Worm (Caenorhabditis elegans): ENCODE data around the gene grd-10.

Gene grd-10

ce11 chrIV:3399015-3399722 is 41.7 kb upstream of the grd-10 start, which contains the start of the genes dyf-3 and pdhb-1 (continued):
- TF ChIP-seq nhr-6 (tag; optimal IDR thresholded peaks at IDR 0.05) (no peak), nhr-10 (tag; optimal IDR thresholded peaks at IDR 0.05) (no peak), alr-1 (tag; optimal IDR thresholded peaks at IDR 0.05) (no peak), lin-39 (tag; optimal IDR thresholded peaks at IDR 0.05) (no peak)

ce11 chrIV:3400941-3401340 is 39.9 kb upstream of the grd-10 start:
- TF ChIP-seq fos-1 (tag; optimal IDR thresholded peaks at IDR 0.05), result peak; percentile 63
- no peak for TF ChIP-seq unc-55 (GFP tag; optimal IDR thresholded peaks at IDR 0.05)
- TF ChIP-seq sma-9 (GFP tag; optimal IDR thresholded peaks at IDR 0.05), result no peak
- no peak for TF ChIP-seq sma-9 (tag; optimal IDR thresholded peaks at IDR 0.05)
- no peak for TF ChIP-seq zag-1 (tag; optimal IDR thresholded peaks at IDR 0.05)
- TF ChIP-seq gmeb-1 (tag; optimal IDR thresholded peaks at IDR 0.05), result peak; percentile 21

ce11 chrIV:3415383-3415782 is 25.5 kb upstream of the grd-10 start, which contains the start of gene lgc-9:
TSS of gene lgc-9 (plus strand) at chrIV:3415683.
- TF ChIP-seq skn-1 (tag; optimal IDR thresholded peaks at IDR 0.05), result no peak
- no peak for TF ChIP-seq ceh-16 (tag; optimal IDR thresholded peaks at IDR 0.05)
- TF ChIP-seq egl-27 (tag; optimal IDR thresholded peaks at IDR 0.05), result no peak
- no peak for TF ChIP-seq sem-4 (tag; optimal IDR thresholded peaks at IDR 0.05)
- TF ChIP-seq fos-1 (tag; optimal IDR thresholded peaks at IDR 0.05), result no peak
- TF ChIP-seq C34F6.9 (tag; optimal IDR thresholded peaks at IDR 0.05), result no peak
- no peak for TF ChIP-seq elt-1 (tag; optimal IDR thresholded peaks at IDR 0.05)
- TF ChIP-seq sma-3 (GFP tag; optimal IDR thresholded peaks at IDR 0.05), result no peak
- TF ChIP-seq nhr-25 (tag; optimal IDR thresholded peaks at IDR 0.05), result no peak
- TF ChIP-seq mdl-1 (tag; optimal IDR thresholded peaks at IDR 0.05), result no peak
- TF ChIP-seq nhr-10 (tag; optimal IDR thresholded peaks at IDR 0.05), result no peak
- TF ChIP-seq blmp-1 (tag; optimal IDR thresholded peaks at IDR 0.05; ENCODE audit: insufficient read depth), result no peak
- TF ChIP-seq unc-39 (tag; optimal IDR thresholded peaks at IDR 0.05), result no peak
- no peak for TF ChIP-seq F13H6.1 (tag; optimal IDR thresholded peaks at IDR 0.05)
- TF ChIP-seq R02D3.7 (tag; optimal IDR thresholded peaks at IDR 0.05), result no peak
- no peak for TF ChIP-seq ztf-1 (GFP tag; conservative IDR thresholded peaks at IDR 0.05)
- TF ChIP-seq nhr-77 (tag; optimal IDR thresholded peaks at IDR 0.05), result no peak
- TF ChIP-seq nhr-6 (tag; optimal IDR thresholded peaks at IDR 0.05), result no peak
- no peak for TF ChIP-seq alr-1 (tag; optimal IDR thresholded peaks at IDR 0.05)
- TF ChIP-seq dmd-4 (tag; optimal IDR thresholded peaks at IDR 0.05), result no peak

ce11 chrIV:3418741-3419140 is 22.1 kb upstream of the grd-10 start:
- TF ChIP-seq sma-3 (GFP tag; optimal IDR thresholded peaks at IDR 0.05), result no peak
- no peak for TF ChIP-seq unc-39 (tag; optimal IDR thresholded peaks at IDR 0.05)
- no peak for TF ChIP-seq ceh-16 (tag; optimal IDR thresholded peaks at IDR 0.05)
- no peak for TF ChIP-seq skn-1 (tag; optimal IDR thresholded peaks at IDR 0.05)
- no peak for TF ChIP-seq gmeb-1 (tag; optimal IDR thresholded peaks at IDR 0.05)
- no peak for TF ChIP-seq nhr-77 (tag; optimal IDR thresholded peaks at IDR 0.05)
- TF ChIP-seq fos-1 (tag; optimal IDR thresholded peaks at IDR 0.05), result no peak
- TF ChIP-seq C34F6.9 (tag; optimal IDR thresholded peaks at IDR 0.05), result no peak
- TF ChIP-seq lsy-2 (tag; optimal IDR thresholded peaks at IDR 0.05), result no peak
- TF ChIP-seq elt-1 (tag; optimal IDR thresholded peaks at IDR 0.05), result no peak
- no peak for TF ChIP-seq mab-5 (tag; optimal IDR thresholded peaks at IDR 0.05)
- no peak for TF ChIP-seq lin-39 (tag; optimal IDR thresholded peaks at IDR 0.05)
- TF ChIP-seq alr-1 (tag; optimal IDR thresholded peaks at IDR 0.05), result no peak
- TF ChIP-seq nhr-10 (tag; optimal IDR thresholded peaks at IDR 0.05), result no peak
- no peak for TF ChIP-seq nhr-12 (tag; optimal IDR thresholded peaks at IDR 0.05)
- TF ChIP-seq ztf-4 (tag; optimal IDR thresholded peaks at IDR 0.05), result no peak
- no peak for TF ChIP-seq unc-55 (GFP tag; optimal IDR thresholded peaks at IDR 0.05)
- no peak for TF ChIP-seq unc-62 (GFP tag; optimal IDR thresholded peaks at IDR 0.05)

ce11 chrIV:3422516-3422915 is 18.3 kb upstream of the grd-10 start, which contains the start of gene C04C3.6:
TSS of gene C04C3.6 (minus strand) at chrIV:3422616.
- TF ChIP-seq ama-1 (optimal IDR thresholded peaks at IDR 0.05), result no peak
- no peak for TF ChIP-seq lin-13 (GFP tag; optimal IDR thresholded peaks at IDR 0.05)
- TF ChIP-seq nhr-129 (tag; optimal IDR thresholded peaks at IDR 0.05), result no peak
- TF ChIP-seq mdl-1 (tag; optimal IDR thresholded peaks at IDR 0.05), result no peak
- no peak for TF ChIP-seq snpc-4 (tag; optimal IDR thresholded peaks at IDR 0.05)
- no peak for TF ChIP-seq crh-2 (tag; optimal IDR thresholded peaks at IDR 0.05)
